Worm (Caenorhabditis elegans) whole organism, early embryonic: ENCODE measurements around the gene comt-2.

Experiments
- B0310.2 ChIP-seq: sonication (generic microtip); optimal IDR thresholded peaks from 2 replicates; lab custom pipeline; 2016; ENCODE audit warnings: mild to moderate bottlenecking, missing genetic modification characterization, missing compliant biosample characterization
- F13C5.2 ChIP-seq: sonication (generic microtip); optimal IDR thresholded peaks from 2 replicates; lab custom pipeline; 2017; ENCODE audit warnings: mild to moderate bottlenecking, missing genetic modification characterization, inconsistent platforms, missing compliant biosample characterization
- aly-1 ChIP-seq: sonication (generic microtip); optimal IDR thresholded peaks from 2 replicates; lab custom pipeline; 2016; ENCODE audit warnings: missing genetic modification characterization, missing compliant biosample characterization
- ama-1 ChIP-seq: fragments of 150-350 bp; optimal IDR thresholded peaks from 2 replicates; lab custom pipeline; 2014
- ceh-13 ChIP-seq: fragments of 200-800 bp; sonication (Bioruptor generic); optimal IDR thresholded peaks from 2 replicates; lab custom pipeline; 2018; ENCODE audit warnings: mild to moderate bottlenecking, missing genetic modification characterization, missing compliant biosample characterization
- ceh-36 ChIP-seq: sonication (generic microtip); optimal IDR thresholded peaks from 2 replicates; lab custom pipeline; 2016; ENCODE audit warnings: missing genetic modification characterization, inconsistent platforms, missing compliant biosample characterization
- ets-7 ChIP-seq: sonication (generic microtip); optimal IDR thresholded peaks from 2 replicates; lab custom pipeline; 2016; ENCODE audit warnings: missing genotype, missing genetic modification characterization, missing compliant biosample characterization
- flt-1 ChIP-seq: fragments of 200-800 bp; sonication (Bioruptor generic); IDR thresholded peaks from 2 replicates; pipeline ENCODE4 v1.3.6; 2022; ENCODE audit warnings: missing genetic modification characterization, missing compliant biosample characterization
- hmbx-1 ChIP-seq: sonication (generic microtip); optimal IDR thresholded peaks from 2 replicates; lab custom pipeline; 2016; ENCODE audit warnings: mild to moderate bottlenecking, missing genetic modification characterization, missing compliant biosample characterization
- hmg-4 ChIP-seq: fragments of 200-800 bp; sonication (Bioruptor generic); optimal IDR thresholded peaks from 2 replicates; lab custom pipeline; 2018; ENCODE audit warnings: mild to moderate bottlenecking, missing genetic modification characterization, missing compliant biosample characterization
- hnd-1 ChIP-seq: sonication (generic microtip); optimal IDR thresholded peaks from 2 replicates; lab custom pipeline; 2016; ENCODE audit warnings: missing genetic modification characterization, missing compliant biosample characterization
- pes-1 ChIP-seq: fragments of 200-800 bp; sonication (Bioruptor generic); IDR thresholded peaks from 2 replicates; pipeline ENCODE4 v1.3.6; 2022; ENCODE audit warnings: missing genetic modification reagents, missing genetic modification characterization, missing compliant biosample characterization
- scrt-1 ChIP-seq: fragments of 200-800 bp; sonication (Bioruptor generic); IDR thresholded peaks from 2 replicates; pipeline ENCODE4 v1.3.6; 2022; ENCODE audit warnings: missing genetic modification characterization, missing compliant biosample characterization
- sea-1 ChIP-seq: fragments of 200-800 bp; sonication (Bioruptor generic); conservative IDR thresholded peaks from 2 replicates; pipeline ENCODE4 v1.3.6; 2022; ENCODE audit warnings: missing genetic modification characterization, missing compliant biosample characterization
- tbx-11 ChIP-seq: fragments of 200-800 bp; sonication (Bioruptor generic); IDR thresholded peaks from 2 replicates; pipeline ENCODE4 v1.3.6; 2022; ENCODE audit warnings: missing genetic modification characterization, missing compliant biosample characterization
- tbx-37 ChIP-seq: fragments of 200-800 bp; sonication (Bioruptor generic); conservative IDR thresholded peaks from 2 replicates; pipeline ENCODE4 v1.3.6; 2022; ENCODE audit warnings: missing genetic modification reagents, missing genetic modification characterization, missing compliant biosample characterization
- tra-4 ChIP-seq: sonication (generic microtip); optimal IDR thresholded peaks from 2 replicates; lab custom pipeline; 2017; ENCODE audit warnings: missing genetic modification characterization, missing compliant biosample characterization

comt-2 gene

ce11 chrV:16480919-16481630 lies 13.2 kb downstream of the comt-2 start, which contains the start of the genes F57E7.4 and spig-6:
F57E7.4 (minus strand) TSS chrV:16481019.
spig-6 (plus strand) TSS chrV:16481580.
- no peak for TF ChIP-seq pes-1 (GFP tag; lab: Robert Waterston, UW)
- TF ChIP-seq aly-1 (tag; lab: Kevin White, UChicago), result no peak
- no peak for TF ChIP-seq hmbx-1
- TF ChIP-seq B0310.2, result no peak
- TF ChIP-seq tbx-37, result no peak
- TF ChIP-seq sea-1, result no peak
- no peak for TF ChIP-seq ama-1 (lab: Kevin White, UChicago)
- no peak for TF ChIP-seq hnd-1 (tag; lab: Kevin White, UChicago)
- no peak for TF ChIP-seq hmg-4 (GFP tag; lab: Kevin White, UChicago)

ce11 chrV:16479275-16479674 lies 15.0 kb downstream of the comt-2 start, which contains the start of gene T08G3.11:
T08G3.11 (minus strand) TSS chrV:16479375.
- TF ChIP-seq F13C5.2 (tag; lab: Kevin White, UChicago) (no peak), hmg-4 (GFP tag; lab: Kevin White, UChicago) (no peak), sea-1 (no peak), hmbx-1 (no peak), flt-1 (GFP tag; lab: Robert Waterston, UW) (no peak), ceh-36 (no peak), ets-7 (tag; lab: Kevin White, UChicago) (no peak), ceh-13 (GFP tag; lab: Kevin White, UChicago) (no peak)

ce11 chrV:16471995-16472563 lies 22.2 kb downstream of the comt-2 start, which contains the start of gene srw-35:
srw-35 (plus strand) TSS chrV:16472513.
- no peak for TF ChIP-seq hmbx-1
- TF ChIP-seq ceh-36, result no peak
- TF ChIP-seq flt-1 (GFP tag; lab: Robert Waterston, UW), result no peak
- TF ChIP-seq hmg-4 (GFP tag; lab: Kevin White, UChicago), result no peak
- TF ChIP-seq tbx-37, result no peak
- no peak for TF ChIP-seq B0310.2
- TF ChIP-seq pes-1 (GFP tag; lab: Robert Waterston, UW), result no peak
- no peak for TF ChIP-seq ceh-13 (GFP tag; lab: Kevin White, UChicago)

DNA sequence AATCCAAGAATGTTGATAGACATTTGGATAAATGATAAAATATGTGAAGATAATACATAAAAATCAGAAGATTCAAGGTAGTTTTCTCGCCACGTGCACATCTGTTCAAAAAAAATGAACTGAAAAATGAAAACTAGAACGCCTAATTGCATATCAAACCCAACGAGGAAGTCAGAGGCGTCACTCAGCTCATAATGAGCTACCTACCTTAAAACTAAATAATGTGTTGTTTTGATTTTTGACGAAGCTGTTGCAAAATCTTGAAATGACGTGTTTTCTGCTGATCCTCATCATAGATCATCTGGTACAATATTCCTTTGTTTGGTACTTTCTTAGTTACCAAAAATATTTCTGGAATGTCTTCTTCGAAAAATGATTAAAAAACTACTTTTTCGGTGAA lies 23.4 kb downstream of the comt-2 start, which contains the start of gene srh-138:
TSS of gene srh-138 (minus strand) at position 101 of the 400 bp plus-strand sequence.
- TF ChIP-seq tbx-37 (no peak), ama-1 (lab: Kevin White, UChicago) (no peak), sea-1 (no peak), hnd-1 (tag; lab: Kevin White, UChicago) (no peak), tra-4 (tag; lab: Kevin White, UChicago) (no peak), ceh-13 (GFP tag; lab: Kevin White, UChicago) (no peak), pes-1 (GFP tag; lab: Robert Waterston, UW) (no peak), aly-1 (tag; lab: Kevin White, UChicago) (no peak), F13C5.2 (tag; lab: Kevin White, UChicago) (no peak), hmg-4 (GFP tag; lab: Kevin White, UChicago) (no peak), ceh-36 (no peak), flt-1 (GFP tag; lab: Robert Waterston, UW) (no peak), ets-7 (tag; lab: Kevin White, UChicago) (no peak), B0310.2 (no peak), scrt-1 (no peak), tbx-11 (GFP tag; lab: Robert Waterston, UW) (no peak), hmbx-1 (no peak)

DNA sequence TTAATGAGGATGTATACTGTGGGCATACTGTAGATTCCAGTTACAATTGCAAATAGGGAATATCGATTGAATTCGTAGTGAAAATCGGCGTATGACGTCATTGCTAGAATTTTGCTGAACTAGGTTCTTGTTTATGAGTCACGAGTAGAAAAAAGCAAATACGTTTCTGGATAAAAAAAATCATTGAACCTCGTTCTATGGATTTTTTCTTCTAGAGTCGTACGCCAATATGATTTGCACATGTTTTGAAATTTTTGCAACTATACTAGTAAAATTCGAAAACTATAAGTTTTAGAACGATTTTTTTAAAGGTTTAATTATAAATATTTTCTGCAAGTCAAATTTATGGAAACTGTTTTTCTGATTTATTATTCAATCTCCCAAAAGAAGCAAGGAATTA lies 26.4 kb downstream of the comt-2 start, which contains the start of gene sru-44:
TSS of gene sru-44 (minus strand) at position 101 of the 400 bp plus-strand sequence.
- no peak for TF ChIP-seq B0310.2
- TF ChIP-seq flt-1 (GFP tag; lab: Robert Waterston, UW), result no peak
- TF ChIP-seq pes-1 (GFP tag; lab: Robert Waterston, UW), result no peak
- TF ChIP-seq hmbx-1, result no peak
- no peak for TF ChIP-seq aly-1 (tag; lab: Kevin White, UChicago)
- TF ChIP-seq tbx-11 (GFP tag; lab: Robert Waterston, UW), result no peak
- TF ChIP-seq ceh-13 (GFP tag; lab: Kevin White, UChicago), result no peak
- TF ChIP-seq ama-1 (lab: Kevin White, UChicago), result no peak
- TF ChIP-seq ets-7 (tag; lab: Kevin White, UChicago), result no peak
- TF ChIP-seq ceh-36, result no peak
- no peak for TF ChIP-seq sea-1
- TF ChIP-seq hmg-4 (GFP tag; lab: Kevin White, UChicago), result no peak
- no peak for TF ChIP-seq tra-4 (tag; lab: Kevin White, UChicago)
- no peak for TF ChIP-seq scrt-1
- TF ChIP-seq hnd-1 (tag; lab: Kevin White, UChicago), result no peak
- no peak for TF ChIP-seq tbx-37
- no peak for TF ChIP-seq F13C5.2 (tag; lab: Kevin White, UChicago)

DNA sequence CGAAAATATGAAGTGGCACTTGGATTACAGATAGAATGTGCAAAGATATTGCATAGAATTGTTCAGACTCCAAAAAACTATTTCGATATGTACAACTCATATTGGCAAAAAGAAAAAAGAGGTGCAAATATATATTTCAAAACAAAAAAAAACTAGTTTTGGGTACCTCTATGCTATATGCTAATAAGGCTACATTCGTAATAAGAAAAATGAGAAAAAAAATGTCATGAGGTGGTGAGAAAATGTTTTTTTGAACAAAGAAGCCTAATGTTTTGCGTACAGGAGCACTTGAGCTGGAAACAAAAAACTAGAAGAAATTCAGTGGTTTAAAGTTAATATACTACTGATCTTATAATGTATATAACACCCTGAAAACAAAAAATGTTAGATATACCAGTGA lies 33.4 kb downstream of the comt-2 start, which contains the start of gene srh-142:
TSS of gene srh-142 (minus strand) at position 101 of the 400 bp plus-strand sequence.
- TF ChIP-seq flt-1 (GFP tag; lab: Robert Waterston, UW) (no peak), tbx-11 (GFP tag; lab: Robert Waterston, UW) (no peak), ets-7 (tag; lab: Kevin White, UChicago) (no peak), scrt-1 (no peak)

DNA sequence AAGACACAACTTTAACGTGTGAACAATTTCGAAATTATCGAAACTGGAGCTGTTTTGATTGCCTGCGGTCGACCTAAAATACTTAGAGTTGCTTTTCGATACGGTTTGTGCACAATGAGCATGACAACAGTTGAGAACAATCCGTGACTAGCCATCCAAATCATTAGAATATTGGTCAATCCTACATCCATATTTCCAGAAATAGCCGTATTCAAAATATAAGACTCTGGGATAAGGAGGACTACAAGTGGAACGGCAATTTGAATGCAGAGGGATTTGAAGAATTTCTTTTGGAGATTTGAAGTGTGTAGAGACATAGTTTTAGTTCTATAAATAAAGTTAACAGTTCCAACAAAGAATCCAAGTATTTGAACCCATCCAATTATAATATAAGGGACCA lies 34.9 kb downstream of the comt-2 start:
- TF ChIP-seq pes-1 (GFP tag; lab: Robert Waterston, UW) (no peak), hmg-4 (GFP tag; lab: Kevin White, UChicago) (no peak), flt-1 (GFP tag; lab: Robert Waterston, UW) (no peak), hmbx-1 (no peak), B0310.2 (no peak), tra-4 (tag; lab: Kevin White, UChicago) (no peak), ceh-36 (no peak), aly-1 (tag; lab: Kevin White, UChicago) (no peak), F13C5.2 (tag; lab: Kevin White, UChicago) (no peak), scrt-1 (no peak), tbx-11 (GFP tag; lab: Robert Waterston, UW) (no peak), ama-1 (lab: Kevin White, UChicago) (no peak), sea-1 (no peak), tbx-37 (no peak), ceh-13 (GFP tag; lab: Kevin White, UChicago) (no peak), hnd-1 (tag; lab: Kevin White, UChicago) (no peak), ets-7 (tag; lab: Kevin White, UChicago) (no peak)
